Fruit fly (Drosophila melanogaster): Measurements from ENCODE around the gene CG32152.

- TF ChIP-seq CG8478 (optimal IDR thresholded peaks at IDR 0.05) (no peak), CTCF (optimal IDR thresholded peaks at IDR 0.05) (no peak)
These were observed 24.0 kb upstream of the CG32152 start for dm6 chr3L:16167723-16168386.
